Worm (Caenorhabditis elegans) whole organism, mixed stage, embryonic: ENCODE results near the gene F44B9.2.

Experiments
- M03D4.4 ChIP-seq: sonication (generic microtip); optimal IDR thresholded peaks from 2 replicates; lab custom pipeline; 2017; ENCODE audit warnings: mild to moderate bottlenecking, missing genetic modification characterization, missing compliant biosample characterization
- bed-3 ChIP-seq: fragments of 200-800 bp; sonication (Bioruptor generic); optimal IDR thresholded peaks from 3 replicates; lab custom pipeline; 2018; ENCODE audit warnings: mild to moderate bottlenecking, missing genetic modification characterization, moderate library complexity, missing compliant biosample characterization
- blmp-1 ChIP-seq: fragments of 150-350 bp; optimal IDR thresholded peaks from 2 replicates; lab custom pipeline; 2014; ENCODE audit warnings: missing biosample characterization, missing genetic modification characterization
- ceh-39 ChIP-seq: fragments of 150-350 bp; optimal IDR thresholded peaks from 2 replicates; lab custom pipeline; 2014; ENCODE audit warnings: missing biosample characterization, missing genetic modification characterization
- ceh-43 ChIP-seq: fragments of 200-800 bp; sonication (Bioruptor generic); optimal IDR thresholded peaks from 2 replicates; lab custom pipeline; 2018; ENCODE audit warnings: mild to moderate bottlenecking, missing genetic modification characterization, moderate library complexity, missing compliant biosample characterization
- ceh-83 ChIP-seq: fragments of 200-800 bp; sonication (Bioruptor generic); optimal IDR thresholded peaks from 2 replicates; lab custom pipeline; 2018; ENCODE audit warnings: mild to moderate bottlenecking, missing genetic modification characterization, missing compliant biosample characterization
- ces-1 ChIP-seq: fragments of 150-350 bp; optimal IDR thresholded peaks from 2 replicates; lab custom pipeline; 2014; ENCODE audit warnings: missing biosample characterization, missing genetic modification reagents, missing genetic modification characterization
- cnd-1 ChIP-seq: fragments of 200-800 bp; sonication (Bioruptor generic); optimal IDR thresholded peaks from 2 replicates; lab custom pipeline; 2018; ENCODE audit warnings: mild to moderate bottlenecking, missing genetic modification characterization, missing compliant biosample characterization
- drap-1 ChIP-seq: fragments of 200-800 bp; sonication (Bioruptor generic); optimal IDR thresholded peaks from 3 replicates; lab custom pipeline; 2018; ENCODE audit warnings: mild to moderate bottlenecking, missing genetic modification characterization, missing compliant biosample characterization
- elt-1 ChIP-seq: sonication (generic microtip); optimal IDR thresholded peaks from 2 replicates; lab custom pipeline; 2017; ENCODE audit warnings: missing genetic modification characterization, mild to moderate bottlenecking, missing compliant biosample characterization, antibody characterized with exemption, moderate library complexity, borderline replicate concordance; ENCODE audit not compliant: insufficient read depth
- elt-3 ChIP-seq: fragments of 150-350 bp; optimal IDR thresholded peaks from 2 replicates; lab custom pipeline; 2014; ENCODE audit warnings: missing biosample characterization, missing genetic modification characterization
- flh-1 ChIP-seq: fragments of 200-800 bp; sonication (Bioruptor generic); optimal IDR thresholded peaks from 2 replicates; lab custom pipeline; 2018; ENCODE audit warnings: mild to moderate bottlenecking, missing genetic modification characterization, moderate library complexity, missing compliant biosample characterization
- ham-2 ChIP-seq: fragments of 200-800 bp; sonication (Bioruptor generic); optimal IDR thresholded peaks from 2 replicates; lab custom pipeline; 2018; ENCODE audit warnings: mild to moderate bottlenecking, missing genetic modification characterization, missing compliant biosample characterization
- hlh-1 ChIP-seq: fragments of 150-350 bp; optimal IDR thresholded peaks from 2 replicates; lab custom pipeline; 2014; ENCODE audit warnings: missing biosample characterization, missing genetic modification reagents, missing genetic modification characterization
- lin-32 ChIP-seq: fragments of 200-800 bp; sonication (Bioruptor generic); optimal IDR thresholded peaks from 2 replicates; lab custom pipeline; 2018; ENCODE audit warnings: mild to moderate bottlenecking, missing genetic modification characterization, missing compliant biosample characterization
- lsy-2 ChIP-seq: fragments of 150-350 bp; optimal IDR thresholded peaks from 2 replicates; lab custom pipeline; 2014; ENCODE audit warnings: missing biosample characterization, missing genetic modification characterization
- mab-5 ChIP-seq: fragments of 150-350 bp; optimal IDR thresholded peaks from 2 replicates; lab custom pipeline; 2014; ENCODE audit warnings: missing biosample characterization, missing genetic modification characterization
- mep-1 ChIP-seq: fragments of 150-350 bp; optimal IDR thresholded peaks from 2 replicates; lab custom pipeline; 2017; ENCODE audit warnings: missing biosample characterization, missing genetic modification reagents, missing genetic modification characterization, inconsistent platforms
- mls-2 ChIP-seq: sonication (generic microtip); optimal IDR thresholded peaks from 2 replicates; lab custom pipeline; 2016; ENCODE audit warnings: mild to moderate bottlenecking, missing genetic modification characterization, moderate library complexity, missing compliant biosample characterization
- nhr-2 ChIP-seq: fragments of 150-350 bp; optimal IDR thresholded peaks from 2 replicates; lab custom pipeline; 2014; ENCODE audit warnings: missing biosample characterization, missing genetic modification characterization
- nhr-237 ChIP-seq: fragments of 150-350 bp; optimal IDR thresholded peaks from 2 replicates; lab custom pipeline; 2014; ENCODE audit warnings: missing biosample characterization, missing genetic modification characterization
- nhr-28 ChIP-seq: fragments of 150-350 bp; optimal IDR thresholded peaks from 2 replicates; lab custom pipeline; 2014; ENCODE audit warnings: missing biosample characterization, missing genetic modification characterization
- pha-4 ChIP-seq: fragments of 150-350 bp; optimal IDR thresholded peaks from 2 replicates; lab custom pipeline; 2018; ENCODE audit warnings: missing biosample characterization, missing genetic modification reagents, missing genetic modification characterization
- sptf-1 ChIP-seq: sonication (generic microtip); optimal IDR thresholded peaks from 2 replicates; lab custom pipeline; 2017; ENCODE audit warnings: mild to moderate bottlenecking, missing genetic modification characterization, moderate library complexity, missing compliant biosample characterization
- tbx-8 ChIP-seq: fragments of 200-800 bp; sonication (Bioruptor generic); optimal IDR thresholded peaks from 2 replicates; lab custom pipeline; 2018; ENCODE audit warnings: mild to moderate bottlenecking, missing genetic modification characterization, moderate library complexity, missing compliant biosample characterization
- unc-120 ChIP-seq: sonication (generic microtip); optimal IDR thresholded peaks from 2 replicates; lab custom pipeline; 2017; ENCODE audit warnings: missing genetic modification characterization, missing compliant biosample characterization; ENCODE audit not compliant: poor library complexity, severe bottlenecking
- unc-39 ChIP-seq: fragments of 150-350 bp; optimal IDR thresholded peaks from 2 replicates; lab custom pipeline; 2014; ENCODE audit warnings: missing biosample characterization, missing genetic modification characterization
- unc-62 ChIP-seq: fragments of 150-350 bp; optimal IDR thresholded peaks from 2 replicates; lab custom pipeline; 2014; ENCODE audit warnings: missing biosample characterization, missing genetic modification reagents, missing genetic modification characterization
- zip-8 ChIP-seq: fragments of 150-350 bp; optimal IDR thresholded peaks from 2 replicates; lab custom pipeline; 2014; ENCODE audit warnings: missing biosample characterization, missing genetic modification characterization
- ztf-11 ChIP-seq: fragments of 150-350 bp; optimal IDR thresholded peaks from 2 replicates; lab custom pipeline; 2014; ENCODE audit warnings: missing biosample characterization, missing genetic modification characterization

Gene F44B9.2

DNA sequence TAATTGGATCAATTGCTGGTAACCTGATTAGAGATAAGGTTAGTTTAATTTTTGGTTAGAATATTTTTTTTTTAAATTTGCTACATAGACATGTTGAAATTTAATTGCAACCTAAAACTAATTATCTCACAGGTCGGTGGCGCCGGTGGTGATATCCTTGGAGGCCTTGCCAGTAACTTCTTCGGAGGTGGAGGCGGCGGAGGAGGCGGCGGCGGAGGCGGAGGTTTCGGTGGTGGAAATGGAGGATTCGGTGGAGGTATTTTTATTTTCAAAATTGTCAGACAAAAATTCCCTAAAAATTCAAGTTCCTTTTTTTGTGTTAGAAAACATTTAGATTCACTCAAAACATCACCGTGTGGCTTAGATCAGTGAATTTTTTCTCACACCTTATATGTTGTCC, 41.0 kb upstream of the F44B9.2 start:
- TF ChIP-seq zip-8 (tag; lab: Kevin White, UChicago) (no peak), mep-1 (tag; lab: Kevin White, UChicago) (no peak), ceh-39 (tag; lab: Kevin White, UChicago) (no peak), lin-32 (GFP tag; lab: Kevin White, UChicago) (no peak), unc-39 (no peak), tbx-8 (GFP tag; lab: Kevin White, UChicago) (no peak), ztf-11 (tag; lab: Kevin White, UChicago) (no peak), ham-2 (GFP tag; lab: Kevin White, UChicago) (no peak)

ce11 chrIII:7981938-7982337, 40.3 kb upstream of the F44B9.2 start:
- TF ChIP-seq hlh-1 (tag; lab: Kevin White, UChicago) = no peak
- TF ChIP-seq ceh-83 (GFP tag; lab: Kevin White, UChicago) = no peak
- TF ChIP-seq nhr-2 (tag; lab: Kevin White, UChicago) = no peak
- TF ChIP-seq mab-5 (tag; lab: Kevin White, UChicago) = no peak
- no peak for TF ChIP-seq blmp-1 (tag; lab: Kevin White, UChicago)
- TF ChIP-seq mls-2 (tag; lab: Kevin White, UChicago) = no peak
- TF ChIP-seq ztf-11 (tag; lab: Kevin White, UChicago) = no peak
- TF ChIP-seq bed-3 (GFP tag; lab: Kevin White, UChicago) = no peak
- TF ChIP-seq sptf-1 (tag; lab: Kevin White, UChicago) = no peak
- no peak for TF ChIP-seq lsy-2
- no peak for TF ChIP-seq unc-62 (GFP tag; lab: Kevin White, UChicago)
- no peak for TF ChIP-seq drap-1 (GFP tag; lab: Kevin White, UChicago)
- TF ChIP-seq pha-4 (tag; lab: Kevin White, UChicago) = no peak

DNA sequence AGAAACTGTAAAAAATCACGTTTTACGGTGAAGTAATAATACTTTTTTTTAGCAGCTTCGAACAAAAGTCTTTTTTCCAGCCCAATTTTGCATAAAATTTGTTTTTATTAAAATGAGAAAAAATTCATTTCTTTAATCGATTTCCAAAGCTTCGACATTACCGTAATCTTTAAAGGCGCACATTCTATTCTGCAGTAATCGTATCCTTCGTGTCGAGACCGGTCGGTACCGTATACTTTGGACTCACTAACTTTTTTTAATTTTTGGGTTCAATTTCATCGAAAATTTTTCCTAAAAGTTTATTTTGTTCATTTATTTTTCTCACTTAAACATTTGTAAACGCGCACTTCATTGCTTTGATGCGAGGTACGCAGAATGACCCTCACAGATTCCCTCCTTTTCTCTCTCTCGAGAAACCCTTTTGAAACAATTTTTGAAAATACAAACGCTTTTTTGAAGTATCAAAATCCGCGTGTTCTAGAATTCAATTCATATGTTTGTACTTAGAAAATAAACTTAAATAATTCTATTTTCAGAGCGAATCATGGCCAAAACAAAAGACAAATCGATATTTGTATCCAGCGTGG, 35.6 kb upstream of the F44B9.2 start, which contains the start of gene hrpk-2:
Gene hrpk-2 (plus strand): TSS at position 537 of the 587 bp plus-strand sequence.
- TF ChIP-seq zip-8 (tag; lab: Kevin White, UChicago) (no peak), flh-1 (GFP tag; lab: Kevin White, UChicago) (no peak), elt-1 (tag; lab: Kevin White, UChicago) (no peak), unc-62 (GFP tag; lab: Kevin White, UChicago) (no peak), ceh-39 (tag; lab: Kevin White, UChicago) (no peak), nhr-28 (no peak), mep-1 (tag; lab: Kevin White, UChicago) (no peak), ceh-43 (GFP tag; lab: Kevin White, UChicago) (no peak), lsy-2 (no peak), ztf-11 (tag; lab: Kevin White, UChicago) (no peak), bed-3 (GFP tag; lab: Kevin White, UChicago) (no peak), ceh-83 (GFP tag; lab: Kevin White, UChicago) (no peak), unc-120 (tag; lab: Kevin White, UChicago) (no peak), nhr-2 (tag; lab: Kevin White, UChicago) (no peak), mab-5 (tag; lab: Kevin White, UChicago) (no peak), sptf-1 (tag; lab: Kevin White, UChicago) (no peak), elt-3 (tag; lab: Kevin White, UChicago) (no peak), ces-1 (GFP tag; lab: Kevin White, UChicago) (no peak), cnd-1 (tag; lab: Kevin White, UChicago) (no peak), unc-39 (no peak)

DNA sequence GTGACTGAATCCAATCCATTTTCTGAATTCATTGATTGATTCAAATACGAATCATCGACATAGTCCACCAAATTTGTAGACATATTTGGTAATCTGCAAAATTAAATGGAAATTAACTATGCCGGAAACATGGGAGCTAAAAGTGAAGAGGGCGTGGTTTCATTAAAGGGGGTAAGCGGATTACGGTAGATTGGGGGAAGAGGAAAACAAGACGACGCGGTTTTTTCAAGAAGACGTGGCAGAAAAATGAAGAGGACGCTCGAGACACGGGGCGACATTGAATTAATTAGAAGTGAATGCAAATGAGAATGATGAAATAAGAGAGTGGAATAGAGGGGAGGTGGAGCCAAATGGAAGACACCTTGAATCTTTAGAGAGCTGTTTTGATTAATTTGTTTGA, 25.9 kb upstream of the F44B9.2 start, which contains the start of gene npr-17:
Gene npr-17 (minus strand): TSS at position 101 of the 400 bp plus-strand sequence.
- TF ChIP-seq mab-5 (tag; lab: Kevin White, UChicago) = no peak
- TF ChIP-seq nhr-28 = no peak
- no peak for TF ChIP-seq cnd-1 (tag; lab: Kevin White, UChicago)
- TF ChIP-seq nhr-237 = no peak
- no peak for TF ChIP-seq tbx-8 (GFP tag; lab: Kevin White, UChicago)
- no peak for TF ChIP-seq ceh-43 (GFP tag; lab: Kevin White, UChicago)
- no peak for TF ChIP-seq M03D4.4
- TF ChIP-seq unc-39 = no peak
- TF ChIP-seq ces-1 (GFP tag; lab: Kevin White, UChicago) = no peak
- TF ChIP-seq drap-1 (GFP tag; lab: Kevin White, UChicago) = no peak
